Worm (Caenorhabditis elegans) whole organism, L3 larva: ENCODE measurements around the gene sre-46.
A peak's percentile ranks its signal among the peaks of the same experiment; 100 is the strongest.

Experiments used
- ZK546.5 ChIP-seq: sonication (generic microtip); optimal IDR thresholded peaks from 2 replicates; lab custom pipeline; 2017; ENCODE audit warnings: missing biosample characterization, missing genetic modification characterization
- aly-2 ChIP-seq: fragments of 150-350 bp; optimal IDR thresholded peaks from 2 replicates; lab custom pipeline; 2014; ENCODE audit warnings: missing biosample characterization, missing genetic modification characterization
- ceh-16 ChIP-seq: sonication (generic microtip); optimal IDR thresholded peaks from 2 replicates; lab custom pipeline; 2017; ENCODE audit warnings: missing biosample characterization, missing genetic modification characterization
- ceh-28 ChIP-seq: fragments of 150-350 bp; optimal IDR thresholded peaks from 2 replicates; lab custom pipeline; 2014; ENCODE audit warnings: missing biosample characterization, missing genetic modification reagents, missing genetic modification characterization
- ceh-82 ChIP-seq: fragments of 150-350 bp; optimal IDR thresholded peaks from 2 replicates; lab custom pipeline; 2014; ENCODE audit warnings: missing biosample characterization, missing genetic modification characterization
- ceh-9 ChIP-seq: sonication (generic microtip); optimal IDR thresholded peaks from 2 replicates; lab custom pipeline; 2018; ENCODE audit warnings: missing biosample characterization, missing genetic modification characterization
- daf-12 ChIP-seq: fragments of 150-350 bp; optimal IDR thresholded peaks from 2 replicates; lab custom pipeline; 2014; ENCODE audit warnings: missing biosample characterization, missing genetic modification reagents, missing genetic modification characterization
- egl-5 ChIP-seq: fragments of 150-350 bp; optimal IDR thresholded peaks from 2 replicates; lab custom pipeline; 2017; ENCODE audit warnings: missing biosample characterization, missing genetic modification reagents, missing genetic modification characterization, inconsistent platforms
- elt-2 ChIP-seq: sonication (generic microtip); optimal IDR thresholded peaks from 2 replicates; lab custom pipeline; 2016; ENCODE audit warnings: missing genetic modification reagents, mild to moderate bottlenecking, missing genetic modification characterization, missing compliant biosample characterization
- elt-3 ChIP-seq, 3 experiments: fragments of 150-350 bp in 1 of 3; sonication (generic microtip) in 2 of 3; optimal IDR thresholded peaks; 2 replicates in 2 of 3; 4 replicates in 1 of 3; lab custom pipeline; 2014 to 2017; ENCODE audit warnings: missing biosample characterization in 3 of 3, missing genetic modification characterization in 3 of 3
- eor-1 ChIP-seq, 2 experiments: fragments of 150-350 bp; optimal IDR thresholded peaks; 2 replicates each; lab custom pipeline; 2014 to 2018; ENCODE audit warnings: missing biosample characterization in 2 of 2, missing genetic modification characterization in 2 of 2
- fkh-10 ChIP-seq: sonication (generic microtip); optimal IDR thresholded peaks from 2 replicates; lab custom pipeline; 2017; ENCODE audit warnings: missing biosample characterization, missing genetic modification reagents, missing genetic modification characterization
- fkh-2 ChIP-seq: fragments of 150-350 bp; optimal IDR thresholded peaks from 2 replicates; lab custom pipeline; 2014; ENCODE audit warnings: missing biosample characterization, missing genetic modification reagents, missing genetic modification characterization
- hmg-11 ChIP-seq: sonication (generic microtip); optimal IDR thresholded peaks from 2 replicates; lab custom pipeline; 2016; ENCODE audit warnings: missing genetic modification characterization, missing compliant biosample characterization
- jun-1 ChIP-seq: fragments of 150-350 bp; optimal IDR thresholded peaks from 2 replicates; lab custom pipeline; 2014; ENCODE audit warnings: missing biosample characterization, missing genetic modification reagents, missing genetic modification characterization
- lin-39 ChIP-seq: fragments of 150-350 bp; optimal IDR thresholded peaks from 2 replicates; lab custom pipeline; 2018; ENCODE audit warnings: missing biosample characterization, missing genetic modification reagents, missing genetic modification characterization
- lsy-12 ChIP-seq: sonication (generic microtip); optimal IDR thresholded peaks from 2 replicates; lab custom pipeline; 2016; ENCODE audit warnings: mild to moderate bottlenecking, missing genetic modification characterization, missing compliant biosample characterization
- mdl-1 ChIP-seq: fragments of 150-350 bp; optimal IDR thresholded peaks from 2 replicates; lab custom pipeline; 2014; ENCODE audit warnings: missing biosample characterization, missing genetic modification characterization
- mml-1 ChIP-seq: fragments of 150-350 bp; sonication (generic microtip); optimal IDR thresholded peaks from 3 replicates; lab custom pipeline; 2014; ENCODE audit warnings: missing biosample characterization, missing genetic modification characterization
- nfya-1 ChIP-seq: sonication (generic microtip); optimal IDR thresholded peaks from 2 replicates; lab custom pipeline; 2017; ENCODE audit warnings: missing genetic modification characterization, mild to moderate bottlenecking, missing compliant biosample characterization, antibody characterized with exemption, moderate library complexity; ENCODE audit not compliant: insufficient read depth
- nhr-23 ChIP-seq: fragments of 150-350 bp; optimal IDR thresholded peaks from 2 replicates; lab custom pipeline; 2014; ENCODE audit warnings: missing biosample characterization, missing genetic modification reagents, missing genetic modification characterization
- nhr-237 ChIP-seq: fragments of 150-350 bp; optimal IDR thresholded peaks from 2 replicates; lab custom pipeline; 2014; ENCODE audit warnings: missing biosample characterization, missing genetic modification characterization
- nhr-25 ChIP-seq: sonication (generic microtip); optimal IDR thresholded peaks from 2 replicates; lab custom pipeline; 2017; ENCODE audit warnings: missing biosample characterization, missing genetic modification characterization
- nhr-28 ChIP-seq: fragments of 150-350 bp; optimal IDR thresholded peaks from 2 replicates; lab custom pipeline; 2014; ENCODE audit warnings: missing biosample characterization, missing genetic modification characterization
- nhr-67 ChIP-seq: fragments of 150-350 bp; optimal IDR thresholded peaks from 2 replicates; lab custom pipeline; 2014; ENCODE audit warnings: missing biosample characterization, missing genetic modification characterization
- nhr-76 ChIP-seq: fragments of 150-350 bp; sonication (generic microtip); optimal IDR thresholded peaks from 5 replicates; lab custom pipeline; 2014; ENCODE audit warnings: missing biosample characterization, missing genetic modification characterization
- nhr-77 ChIP-seq: fragments of 150-350 bp; optimal IDR thresholded peaks from 2 replicates; lab custom pipeline; 2014; ENCODE audit warnings: missing biosample characterization, missing genetic modification characterization
- pha-4 ChIP-seq: fragments of 150-350 bp; optimal IDR thresholded peaks from 2 replicates; lab custom pipeline; 2014; ENCODE audit warnings: missing biosample characterization, missing genetic modification reagents, missing genetic modification characterization
- pqm-1 ChIP-seq: fragments of 150-350 bp; optimal IDR thresholded peaks from 2 replicates; lab custom pipeline; 2017; ENCODE audit warnings: missing biosample characterization, missing genetic modification characterization, inconsistent platforms
- sea-2 ChIP-seq: fragments of 150-350 bp; sonication (generic microtip); optimal IDR thresholded peaks from 4 replicates; lab custom pipeline; 2014; ENCODE audit warnings: missing biosample characterization, missing genetic modification reagents, missing genetic modification characterization
- skn-1 ChIP-seq: fragments of 150-350 bp; optimal IDR thresholded peaks from 2 replicates; lab custom pipeline; 2014; ENCODE audit warnings: missing biosample characterization, missing genetic modification characterization
- tbx-2 ChIP-seq: sonication (generic microtip); optimal IDR thresholded peaks from 2 replicates; lab custom pipeline; 2016; ENCODE audit warnings: mild to moderate bottlenecking, missing genetic modification characterization, missing compliant biosample characterization
- unc-39 ChIP-seq: sonication (generic microtip); optimal IDR thresholded peaks from 4 replicates; lab custom pipeline; 2017; ENCODE audit warnings: missing biosample characterization, missing genetic modification characterization
- zag-1 ChIP-seq: fragments of 150-350 bp; optimal IDR thresholded peaks from 2 replicates; lab custom pipeline; 2014; ENCODE audit warnings: missing biosample characterization, missing genetic modification characterization
- ztf-11 ChIP-seq: fragments of 150-350 bp; optimal IDR thresholded peaks from 2 replicates; lab custom pipeline; 2014; ENCODE audit warnings: missing biosample characterization, missing genetic modification characterization

Gene sre-46

DNA sequence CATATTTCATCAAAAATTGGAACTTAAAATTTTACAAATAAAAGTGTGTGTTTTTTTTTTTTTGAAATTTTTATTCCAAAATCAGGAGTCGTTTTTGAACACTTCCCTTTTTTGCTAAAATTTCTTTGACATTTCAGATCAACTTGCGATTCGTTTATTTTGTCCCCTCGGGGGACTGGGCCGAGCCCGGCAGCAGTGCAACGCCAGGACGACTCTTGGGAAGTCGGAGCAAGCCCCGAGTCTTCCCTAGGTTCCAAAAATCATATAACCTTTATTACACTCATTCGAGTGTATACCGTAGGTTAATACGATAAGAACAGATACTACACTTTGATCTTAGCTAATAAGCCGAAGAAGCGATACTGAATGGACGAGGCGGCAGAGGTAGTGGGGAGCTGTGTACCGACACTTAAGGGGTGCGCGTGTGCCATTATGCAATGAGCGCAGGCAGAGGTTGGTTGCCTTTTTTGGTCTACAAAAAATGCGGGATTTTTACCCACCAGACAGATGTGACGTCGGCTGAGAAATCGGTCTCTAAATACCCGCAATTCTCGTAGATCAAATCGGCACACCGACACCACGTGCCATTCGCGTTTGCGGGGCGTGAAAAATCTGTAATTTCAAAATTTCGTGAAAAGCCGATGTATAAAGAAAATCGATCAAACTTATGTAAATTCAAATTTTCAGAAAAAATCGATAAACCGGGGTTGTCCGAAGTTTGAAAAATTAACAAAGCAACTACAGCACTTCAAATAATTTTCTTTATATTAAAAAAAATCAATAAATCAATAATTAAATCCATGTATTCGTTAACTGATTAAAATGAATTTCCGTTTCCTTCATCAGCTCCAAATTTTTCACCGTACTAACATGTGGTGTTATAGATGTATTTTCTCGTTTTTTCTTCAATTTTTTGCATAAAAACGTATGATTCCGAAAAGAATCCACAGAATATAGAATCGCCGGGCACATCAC is 3.4 kb downstream of the sre-46 start:
- no peak for TF ChIP-seq mml-1 (tag; lab: Kevin White, UChicago)
- no peak for TF ChIP-seq fkh-2 (tag; lab: Kevin White, UChicago)
- peak; percentile 95 for TF ChIP-seq ceh-28 (tag; lab: Kevin White, UChicago)
- TF ChIP-seq, all 47 proteins: peak for 1

DNA sequence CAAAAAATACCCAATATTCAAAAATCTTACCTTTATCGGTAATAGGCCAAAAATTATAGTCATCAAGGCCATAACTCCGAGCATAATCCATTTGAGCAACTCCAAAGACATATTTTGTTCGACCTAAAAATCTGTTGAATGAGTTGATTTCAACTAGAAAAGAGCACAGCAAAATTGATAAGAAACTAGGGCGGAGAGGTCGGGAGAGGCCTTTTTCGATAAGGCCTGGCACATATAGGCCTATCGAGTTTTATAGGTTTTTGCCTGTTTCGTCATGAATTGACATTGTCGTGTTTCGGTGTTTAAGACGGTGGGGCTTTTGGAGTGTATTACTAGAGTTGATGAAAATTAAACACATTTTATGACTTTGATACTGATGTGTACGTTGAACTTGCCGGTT is 5.4 kb downstream of the sre-46 start, which contains the start of gene zipt-2.3:
TSS of gene zipt-2.3 (minus strand) at position 147 of the 400 bp plus-strand sequence.
- peak; percentile 75 for TF ChIP-seq elt-2
- no peak for TF ChIP-seq eor-1 (tag; optimal IDR thresholded peaks at IDR 0.05; lab: Kevin White, UChicago)
- peak; percentile 63 for TF ChIP-seq pqm-1 (tag; lab: Kevin White, UChicago)
- TF ChIP-seq pha-4 (tag; lab: Kevin White, UChicago): peak; percentile 26

DNA sequence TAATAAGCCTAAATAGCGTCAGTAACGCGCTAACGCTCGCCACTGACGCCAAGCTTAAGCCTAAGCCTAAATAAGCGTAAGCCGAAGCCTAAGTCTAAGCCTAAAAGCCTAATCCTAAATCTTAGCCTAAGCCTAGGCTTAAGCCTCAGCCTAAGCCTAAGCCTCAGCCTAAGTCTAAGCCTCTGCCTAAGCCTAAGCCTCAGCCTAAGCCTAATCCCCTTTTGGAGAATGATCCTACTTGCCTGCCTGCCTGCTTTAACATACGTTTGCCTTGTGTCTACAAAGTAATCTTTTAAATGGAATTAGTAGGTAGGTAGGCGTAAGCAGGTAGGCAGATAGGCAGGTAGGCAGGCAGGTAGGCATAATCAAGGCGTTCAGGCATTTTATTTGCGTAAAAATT is 5.8 kb downstream of the sre-46 start:
- TF ChIP-seq egl-5 (tag; lab: Kevin White, UChicago): no peak
- no peak for TF ChIP-seq nfya-1
- no peak for TF ChIP-seq ztf-11 (tag; lab: Kevin White, UChicago)
- TF ChIP-seq zag-1 (tag; lab: Kevin White, UChicago): no peak
- TF ChIP-seq lsy-12: no peak
- no peak for TF ChIP-seq ceh-82 (tag; lab: Kevin White, UChicago)
- TF ChIP-seq ceh-16 (tag; lab: Kevin White, UChicago): no peak
- no peak for TF ChIP-seq sea-2 (GFP tag; lab: Kevin White, UChicago)
- no peak for TF ChIP-seq fkh-10 (GFP tag; lab: Kevin White, UChicago)
- TF ChIP-seq ZK546.5 (tag; lab: Kevin White, UChicago): no peak
- TF ChIP-seq nhr-76 (tag; lab: Kevin White, UChicago): no peak
- no peak for TF ChIP-seq elt-3 (tag; optimal IDR thresholded peaks at IDR 0.05; lab: Kevin White, UChicago)
- no peak for TF ChIP-seq aly-2 (tag; lab: Kevin White, UChicago)
- TF ChIP-seq hmg-11 (tag; lab: Kevin White, UChicago): no peak
- no peak for TF ChIP-seq lin-39 (tag; lab: Kevin White, UChicago)
- no peak for TF ChIP-seq nhr-25
- TF ChIP-seq nhr-67 (tag; lab: Kevin White, UChicago): no peak

DNA sequence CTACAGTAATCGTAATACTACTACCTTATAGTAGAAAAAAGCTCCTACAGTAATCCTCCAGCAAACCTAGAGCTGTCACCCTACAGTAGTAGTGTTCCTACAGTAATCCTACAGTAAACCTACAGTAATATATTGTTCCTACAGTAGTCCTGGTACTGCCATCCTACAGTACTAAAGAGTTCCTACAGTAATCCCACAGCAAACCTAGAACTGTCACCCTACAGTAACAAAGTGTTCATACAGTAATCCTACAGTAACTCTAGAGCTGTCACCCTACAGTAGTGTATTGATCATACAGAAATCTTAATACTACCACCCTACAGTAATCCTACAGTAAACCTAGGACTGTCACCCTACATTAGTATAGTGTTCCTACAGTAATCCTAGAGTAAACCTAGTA is 7.9 kb downstream of the sre-46 start:
- TF ChIP-seq mml-1 (tag; lab: Kevin White, UChicago): no peak
- TF ChIP-seq fkh-2 (tag; lab: Kevin White, UChicago): no peak
- TF ChIP-seq tbx-2 (tag; lab: Kevin White, UChicago): no peak
- no peak for TF ChIP-seq nhr-23 (tag; lab: Kevin White, UChicago)
- TF ChIP-seq hmg-11 (tag; lab: Kevin White, UChicago): no peak
- TF ChIP-seq eor-1 (tag; optimal IDR thresholded peaks at IDR 0.05; lab: Kevin White, UChicago): no peak
- TF ChIP-seq skn-1 (tag; lab: Kevin White, UChicago): no peak

DNA sequence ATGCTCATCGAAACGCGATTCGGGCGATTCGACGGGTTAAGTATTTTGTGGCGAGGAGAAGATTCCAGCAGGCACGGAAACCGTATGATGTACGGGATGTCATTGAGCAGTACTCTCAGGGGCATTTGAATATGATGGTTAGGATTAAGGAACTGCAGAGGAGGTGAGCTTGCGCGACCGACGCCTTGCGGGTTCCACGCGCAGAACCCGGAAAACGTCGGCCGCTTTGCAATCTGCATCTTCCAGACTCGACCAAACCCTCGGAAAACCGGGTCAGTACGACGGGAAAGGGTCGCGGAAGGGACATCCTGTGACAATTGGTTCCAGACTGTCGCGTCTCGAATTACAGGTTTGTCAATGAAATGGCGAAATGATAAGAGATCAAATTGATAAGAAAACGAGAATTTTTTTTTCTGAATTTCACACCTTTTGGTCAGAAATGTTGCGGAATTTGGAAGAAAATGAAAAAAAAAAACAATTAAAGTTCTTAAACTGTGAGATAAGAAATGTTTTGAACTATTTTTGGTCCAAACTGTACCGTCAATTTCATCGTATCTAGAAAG is 9.5 kb downstream of the sre-46 start:
- no peak for TF ChIP-seq egl-5 (tag; lab: Kevin White, UChicago)
- peak; percentile 66 for TF ChIP-seq elt-2

DNA sequence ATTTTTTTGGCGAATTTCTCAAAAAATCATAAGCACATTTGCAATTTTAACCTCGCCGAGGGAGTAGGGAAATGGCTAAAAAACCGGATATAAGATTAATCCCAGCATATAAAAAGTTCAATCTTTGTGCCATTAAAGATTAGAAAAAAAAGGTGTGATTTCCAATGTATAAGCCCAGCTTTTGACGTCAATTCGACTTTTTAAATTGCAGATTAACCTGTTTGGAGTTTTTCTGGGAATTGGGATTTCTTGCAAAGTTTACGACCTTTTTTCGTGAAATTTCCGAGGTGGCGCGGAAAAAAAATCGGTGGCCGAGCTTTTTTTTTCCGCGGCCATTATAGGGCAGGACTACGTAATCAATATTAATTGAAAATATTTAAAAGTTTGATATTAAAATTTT is 23.4 kb downstream of the sre-46 start:
- no peak for TF ChIP-seq nhr-237 (tag; lab: Kevin White, UChicago)
- TF ChIP-seq ceh-9 (tag; lab: Kevin White, UChicago): no peak
- no peak for TF ChIP-seq daf-12 (tag; lab: Kevin White, UChicago)
- no peak for TF ChIP-seq lin-39 (tag; lab: Kevin White, UChicago)
- no peak for TF ChIP-seq jun-1
- TF ChIP-seq nhr-25: no peak
- no peak for TF ChIP-seq nhr-76 (tag; lab: Kevin White, UChicago)
- no peak for TF ChIP-seq fkh-10 (GFP tag; lab: Kevin White, UChicago)
- no peak for TF ChIP-seq unc-39 (tag; lab: Kevin White, UChicago)
- TF ChIP-seq nhr-77 (tag; lab: Kevin White, UChicago): no peak
- TF ChIP-seq ZK546.5 (tag; lab: Kevin White, UChicago): no peak
- TF ChIP-seq nhr-23 (tag; lab: Kevin White, UChicago): no peak
- no peak for TF ChIP-seq eor-1 (tag; optimal IDR thresholded peaks at IDR 0.05; lab: Kevin White, UChicago)
- TF ChIP-seq mdl-1: no peak
- no peak for TF ChIP-seq nhr-28 (tag; lab: Kevin White, UChicago)
- no peak for TF ChIP-seq elt-3 (tag; optimal IDR thresholded peaks at IDR 0.05; lab: Kevin White, UChicago)
- no peak for TF ChIP-seq lsy-12
